Fruit fly (Drosophila melanogaster) whole organism, embryonic: ENCODE data around the gene Pfdn2.
A peak's percentile ranks its signal among the peaks of the same experiment; 100 is the strongest.

Experiments used
- Aef1 ChIP-seq: fragments of 200-800 bp; sonication (Bioruptor generic); IDR thresholded peaks from 3 replicates; pipeline ENCODE4 v1.3.6; 2022; ENCODE audit warnings: missing biosample characterization, missing genetic modification characterization
- BtbVII ChIP-seq: fragments of 200-800 bp; sonication (Bioruptor generic); optimal IDR thresholded peaks from 3 replicates; lab custom pipeline; 2017; ENCODE audit warnings: missing biosample characterization, mild to moderate bottlenecking, missing genetic modification characterization
- CG10462 ChIP-seq: fragments of 200-800 bp; sonication (Bioruptor generic); optimal IDR thresholded peaks from 2 replicates; lab custom pipeline; 2016; ENCODE audit warnings: missing biosample characterization, missing genetic modification characterization
- CG11085 ChIP-seq: fragments of 200-800 bp; sonication (Bioruptor generic); IDR thresholded peaks from 2 replicates; pipeline ENCODE4 v1.3.6; 2022; ENCODE audit warnings: missing biosample characterization, missing genetic modification characterization
- CG11723 ChIP-seq: fragments of 200-800 bp; sonication (Bioruptor generic); optimal IDR thresholded peaks from 2 replicates; lab custom pipeline; 2017; ENCODE audit warnings: missing biosample characterization, mild to moderate bottlenecking, missing genetic modification characterization
- CG14014 ChIP-seq: fragments of 200-800 bp; sonication (Bioruptor generic); IDR thresholded peaks from 2 replicates; pipeline ENCODE4 v1.3.6; 2022; ENCODE audit warnings: missing biosample characterization, missing genetic modification characterization
- CG14050 ChIP-seq: fragments of 200-800 bp; sonication (Bioruptor generic); IDR thresholded peaks from 3 replicates; pipeline ENCODE4 v1.3.6; 2022; ENCODE audit warnings: missing biosample characterization, missing genetic modification characterization
- CG14710 ChIP-seq: fragments of 200-800 bp; sonication (Bioruptor generic); optimal IDR thresholded peaks from 3 replicates; lab custom pipeline; 2019; ENCODE audit warnings: missing biosample characterization, mild to moderate bottlenecking, missing genetic modification characterization, moderate library complexity
- CG17385 ChIP-seq: fragments of 200-800 bp; sonication (Bioruptor generic); optimal IDR thresholded peaks from 3 replicates; lab custom pipeline; 2018; ENCODE audit warnings: missing biosample characterization, mild to moderate bottlenecking, missing genetic modification characterization
- CG2889 ChIP-seq: fragments of 200-800 bp; sonication (Bioruptor generic); IDR thresholded peaks from 3 replicates; pipeline ENCODE4 v1.3.6; 2022; ENCODE audit warnings: missing biosample characterization, missing genetic modification characterization
- CG4617 ChIP-seq: fragments of 200-800 bp; sonication (Bioruptor generic); optimal IDR thresholded peaks from 3 replicates; lab custom pipeline; 2016; ENCODE audit warnings: missing biosample characterization, missing genetic modification characterization, borderline replicate concordance
- CG6765 ChIP-seq: fragments of 200-800 bp; sonication (Bioruptor generic); optimal IDR thresholded peaks from 3 replicates; lab custom pipeline; 2017; ENCODE audit warnings: missing biosample characterization, mild to moderate bottlenecking, missing genetic modification characterization
- CG8290 ChIP-seq, 3 experiments: fragments of 200-800 bp; sonication (Bioruptor generic); optimal IDR thresholded peaks; 2 replicates each; lab custom pipeline; 2016 to 2019; ENCODE audit warnings: missing biosample characterization in 3 of 3, missing genetic modification characterization in 3 of 3, mild to moderate bottlenecking in 2 of 3, moderate library complexity in 1 of 3
- CG8944 ChIP-seq: fragments of 200-800 bp; sonication (Bioruptor generic); optimal IDR thresholded peaks from 3 replicates; lab custom pipeline; 2016; ENCODE audit warnings: missing biosample characterization, missing genetic modification characterization
- CG9437 ChIP-seq: fragments of 200-800 bp; sonication (Bioruptor generic); optimal IDR thresholded peaks from 2 replicates; lab custom pipeline; 2018; ENCODE audit warnings: missing biosample characterization, mild to moderate bottlenecking, missing genetic modification characterization
- CG9797 ChIP-seq: fragments of 200-800 bp; sonication (Bioruptor generic); optimal IDR thresholded peaks from 3 replicates; lab custom pipeline; 2018; ENCODE audit warnings: missing biosample characterization, mild to moderate bottlenecking, missing genetic modification characterization
- CrebB ChIP-seq: fragments of 200-800 bp; sonication (Bioruptor generic); optimal IDR thresholded peaks from 3 replicates; lab custom pipeline; 2018; ENCODE audit warnings: missing biosample characterization, mild to moderate bottlenecking, missing genetic modification characterization
- D ChIP-seq, 2 experiments: fragments of 200-800 bp in 1 of 2; fragments of >200 bp in 1 of 2; sonication (Bioruptor generic) in 1 of 2; optimal IDR thresholded peaks; 2 replicates in 1 of 2; 3 replicates in 1 of 2; lab custom pipeline; 2017; ENCODE audit warnings: mild to moderate bottlenecking in 1 of 2, missing biosample characterization in 1 of 2, missing genetic modification characterization in 1 of 2, missing genetic modification reagents in 1 of 2
- Dbx ChIP-seq: fragments of 200-800 bp; sonication (Bioruptor generic); IDR thresholded peaks from 3 replicates; pipeline ENCODE4 v1.3.6; 2022; ENCODE audit warnings: missing biosample characterization, missing genetic modification characterization
- Fer1 ChIP-seq: fragments of 200-800 bp; sonication (Bioruptor generic); optimal IDR thresholded peaks from 2 replicates; lab custom pipeline; 2017; ENCODE audit warnings: missing biosample characterization, mild to moderate bottlenecking, missing genetic modification characterization
- HLHmδ ChIP-seq: fragments of 200-800 bp; sonication (Bioruptor generic); optimal IDR thresholded peaks from 2 replicates; lab custom pipeline; 2018; ENCODE audit warnings: missing biosample characterization, mild to moderate bottlenecking, missing genetic modification characterization, moderate library complexity
- Hey ChIP-seq: fragments of 200-800 bp; sonication (Bioruptor generic); optimal IDR thresholded peaks from 3 replicates; lab custom pipeline; 2018; ENCODE audit warnings: missing biosample characterization, mild to moderate bottlenecking, missing genetic modification characterization
- HmgD ChIP-seq: fragments of 200-800 bp; sonication (Bioruptor generic); optimal IDR thresholded peaks from 3 replicates; lab custom pipeline; 2016; ENCODE audit warnings: missing biosample characterization, missing genetic modification characterization
- NFAT ChIP-seq: fragments of 200-800 bp; sonication (Bioruptor generic); IDR thresholded peaks from 2 replicates; pipeline ENCODE4 v1.3.6; 2022; ENCODE audit warnings: missing biosample characterization, missing genetic modification characterization
- Spps ChIP-seq: fragments of 200-800 bp; sonication (Bioruptor generic); optimal IDR thresholded peaks from 2 replicates; lab custom pipeline; 2018; ENCODE audit warnings: missing biosample characterization, mild to moderate bottlenecking, missing genetic modification characterization
- Tbp ChIP-seq: fragments of >200 bp; optimal IDR thresholded peaks from 2 replicates; lab custom pipeline; 2018; ENCODE audit warnings: missing biosample characterization, missing genetic modification characterization
- ac ChIP-seq: fragments of 200-800 bp; sonication (Bioruptor generic); optimal IDR thresholded peaks from 3 replicates; lab custom pipeline; 2017; ENCODE audit warnings: missing biosample characterization, mild to moderate bottlenecking, missing genetic modification characterization
- ara ChIP-seq: fragments of 200-800 bp; sonication (Bioruptor generic); IDR thresholded peaks from 2 replicates; pipeline ENCODE4 v1.3.6; 2022; ENCODE audit warnings: missing biosample characterization, missing genetic modification characterization
- ato ChIP-seq: fragments of 200-800 bp; sonication (Bioruptor generic); IDR thresholded peaks from 2 replicates; pipeline ENCODE4 v1.3.6; 2022; ENCODE audit warnings: missing biosample characterization, missing genetic modification characterization; ENCODE audit not compliant: partially characterized antibody
- bab2 ChIP-seq: fragments of 200-800 bp; sonication (Bioruptor generic); optimal IDR thresholded peaks from 2 replicates; lab custom pipeline; 2016; ENCODE audit warnings: missing biosample characterization, missing genetic modification characterization
- bigmax ChIP-seq: fragments of 200-800 bp; sonication (Bioruptor generic); optimal IDR thresholded peaks from 2 replicates; lab custom pipeline; 2018; ENCODE audit warnings: missing biosample characterization, mild to moderate bottlenecking, missing genetic modification characterization
- chif ChIP-seq, 2 experiments: fragments of 200-800 bp; sonication (Bioruptor generic); optimal IDR thresholded peaks; 3 replicates each; lab custom pipeline; 2016; ENCODE audit warnings: missing biosample characterization in 2 of 2, missing genetic modification characterization in 2 of 2
- crc ChIP-seq: fragments of 200-800 bp; sonication (Bioruptor generic); optimal IDR thresholded peaks from 2 replicates; lab custom pipeline; 2016; ENCODE audit warnings: missing biosample characterization, missing genetic modification characterization
- gro ChIP-seq: fragments of 200-800 bp; sonication (Bioruptor generic); optimal IDR thresholded peaks from 2 replicates; lab custom pipeline; 2016; ENCODE audit warnings: missing biosample characterization, missing genetic modification characterization
- ham ChIP-seq: fragments of 200-800 bp; sonication (Bioruptor generic); IDR thresholded peaks from 2 replicates; pipeline ENCODE4 v1.3.6; 2022; ENCODE audit warnings: missing biosample characterization, missing genetic modification characterization
- lbe ChIP-seq: fragments of 200-800 bp; sonication (Bioruptor generic); optimal IDR thresholded peaks from 2 replicates; lab custom pipeline; 2016; ENCODE audit warnings: missing biosample characterization, mild to moderate bottlenecking, missing genetic modification characterization
- lov ChIP-seq, 2 experiments: fragments of 200-800 bp in 1 of 2; fragments of >200 bp in 1 of 2; sonication (Bioruptor generic) in 1 of 2; IDR thresholded peaks in 1 of 2; optimal IDR thresholded peaks in 1 of 2; 2 replicates in 1 of 2; 3 replicates in 1 of 2; pipeline versions ENCODE4 v1.3.6 to Lab custom; 2017 to 2022; ENCODE audit warnings: missing biosample characterization in 1 of 2, missing genetic modification characterization in 1 of 2
- mirr ChIP-seq: fragments of 200-800 bp; sonication (Bioruptor generic); optimal IDR thresholded peaks from 3 replicates; lab custom pipeline; 2018; ENCODE audit warnings: missing biosample characterization, mild to moderate bottlenecking, missing genetic modification characterization
- onecut ChIP-seq: fragments of 200-800 bp; sonication (Bioruptor generic); IDR thresholded peaks from 2 replicates; pipeline ENCODE4 v1.3.6; 2022; ENCODE audit warnings: missing biosample characterization, missing genetic modification characterization
- pnt ChIP-seq: fragments of 200-800 bp; sonication (Bioruptor generic); optimal IDR thresholded peaks from 3 replicates; lab custom pipeline; 2016; ENCODE audit warnings: missing biosample characterization, missing genetic modification characterization
- shn ChIP-seq: fragments of 200-800 bp; sonication (Bioruptor generic); optimal IDR thresholded peaks from 3 replicates; lab custom pipeline; 2016; ENCODE audit warnings: missing biosample characterization, missing genetic modification characterization
- slbo ChIP-seq: fragments of 200-800 bp; sonication (Bioruptor generic); IDR thresholded peaks from 2 replicates; pipeline ENCODE4 v1.3.6; 2022; ENCODE audit warnings: missing biosample characterization, missing genetic modification characterization
- sug ChIP-seq: fragments of 200-800 bp; optimal IDR thresholded peaks from 2 replicates; lab custom pipeline; 2019; ENCODE audit warnings: missing biosample characterization, mild to moderate bottlenecking, missing genetic modification characterization, moderate library complexity
- tin ChIP-seq: fragments of 200-800 bp; sonication (Bioruptor generic); optimal IDR thresholded peaks from 3 replicates; lab custom pipeline; 2016; ENCODE audit warnings: missing biosample characterization, missing genetic modification characterization
- tio ChIP-seq: fragments of 200-800 bp; sonication (Bioruptor generic); optimal IDR thresholded peaks from 2 replicates; lab custom pipeline; 2017; ENCODE audit warnings: missing biosample characterization, missing genetic modification characterization, inconsistent platforms
- trh ChIP-seq: fragments of 200-800 bp; sonication (Bioruptor generic); optimal IDR thresholded peaks from 2 replicates; lab custom pipeline; 2016; ENCODE audit warnings: missing biosample characterization, missing genetic modification characterization
- tup ChIP-seq: fragments of 200-800 bp; sonication (Bioruptor generic); optimal IDR thresholded peaks from 2 replicates; lab custom pipeline; 2016; ENCODE audit warnings: missing biosample characterization, mild to moderate bottlenecking, missing genetic modification characterization, moderate library complexity
- wek ChIP-seq: fragments of 200-800 bp; sonication (Bioruptor generic); optimal IDR thresholded peaks from 3 replicates; lab custom pipeline; 2018; ENCODE audit warnings: missing biosample characterization, mild to moderate bottlenecking, missing genetic modification characterization, moderate library complexity
- wor ChIP-seq: fragments of 200-800 bp; sonication (Bioruptor generic); IDR thresholded peaks from 2 replicates; pipeline ENCODE4 v1.3.6; 2022; ENCODE audit warnings: missing biosample characterization, missing genetic modification characterization
- yki ChIP-seq: fragments of >200 bp; optimal IDR thresholded peaks from 3 replicates; lab custom pipeline; 2018
- z ChIP-seq: fragments of 200-800 bp; sonication (Bioruptor generic); IDR thresholded peaks from 3 replicates; pipeline ENCODE4 v1.3.6; 2022; ENCODE audit warnings: missing biosample characterization, missing genetic modification characterization

The Pfdn2 gene

dm6 chr3L:11123088-11123487 lies 48.9 kb upstream of the Pfdn2 start, which contains the start of the genes Ufd1 and NaPi-III (continued):
- peak; percentile 72 for TF ChIP-seq NFAT (GFP tag; lab: Robert Waterston, UW)
- TF ChIP-seq CG6765, result no peak
- TF ChIP-seq HLHmδ, result no peak
- TF ChIP-seq sug (tag; lab: Kevin White, UChicago), result peak; percentile 63
- TF ChIP-seq z (GFP tag; lab: Robert Waterston, UW), result no peak
- no peak for TF ChIP-seq CG11085
- TF ChIP-seq CG8944, result peak; percentile 36
- peak; percentile 76 for TF ChIP-seq slbo
- TF ChIP-seq Dbx (GFP tag; lab: Robert Waterston, UW), result peak; percentile 69; the same call in 2 of the 3 replicates
- TF ChIP-seq trh (GFP tag; lab: Kevin White, UChicago), result no peak
- TF ChIP-seq shn (GFP tag; lab: Kevin White, UChicago), result peak; percentile 30
- no peak for TF ChIP-seq bigmax (GFP tag; lab: Kevin White, UChicago)
- no peak for TF ChIP-seq mirr (GFP tag; lab: Kevin White, UChicago)
- peak; percentile 14 for TF ChIP-seq bab2 (GFP tag; lab: Kevin White, UChicago)
- TF ChIP-seq CG8290 (GFP tag; optimal IDR thresholded peaks at IDR 0.05; lab: Kevin White, UChicago), result peak; percentile 26
- peak in 1 of 2 experiments; percentile 90 for TF ChIP-seq CG8290 (tag; optimal IDR thresholded peaks at IDR 0.05; lab: Kevin White, UChicago)
- TF ChIP-seq CG9797 (GFP tag; lab: Kevin White, UChicago), result peak; percentile 94
- TF ChIP-seq Tbp, result no peak
- no peak for TF ChIP-seq CG10462 (GFP tag; lab: Kevin White, UChicago)
- TF ChIP-seq CG14710 (tag; lab: Kevin White, UChicago), result peak; percentile 67
- TF ChIP-seq yki (lab: Kevin White, UChicago), result no peak
- no peak for TF ChIP-seq wor
- no peak for TF ChIP-seq lbe (GFP tag; lab: Kevin White, UChicago)
- peak; percentile 71 for TF ChIP-seq gro
- TF ChIP-seq pnt (GFP tag; lab: Kevin White, UChicago), result peak; percentile 26
- TF ChIP-seq CG17385, result no peak
- no peak for TF ChIP-seq tin
- peak; percentile 78 for TF ChIP-seq Aef1
- TF ChIP-seq ham (GFP tag; lab: Robert Waterston, UW), result no peak
- no peak for TF ChIP-seq Hey (tag; lab: Kevin White, UChicago)
- TF ChIP-seq tup (GFP tag; lab: Kevin White, UChicago), result no peak
- TF ChIP-seq Fer1, result peak; percentile 15
- no peak for TF ChIP-seq D (optimal IDR thresholded peaks at IDR 0.05; lab: Kevin White, UChicago)
- TF ChIP-seq D (GFP tag; optimal IDR thresholded peaks at IDR 0.05; lab: Kevin White, UChicago), result peak; percentile 4
- TF ChIP-seq chif (GFP tag; optimal IDR thresholded peaks at IDR 0.05; lab: Kevin White, UChicago), result peak in 1 of 2 experiments; percentile 35
- TF ChIP-seq HmgD, result peak; percentile 94
- no peak for TF ChIP-seq onecut (GFP tag; lab: Robert Waterston, UW)
- no peak for TF ChIP-seq CG11723 (GFP tag; lab: Kevin White, UChicago)
- no peak for TF ChIP-seq crc (GFP tag; lab: Kevin White, UChicago)
- no peak for TF ChIP-seq ara (GFP tag; lab: Robert Waterston, UW)
- TF ChIP-seq wek (GFP tag; lab: Kevin White, UChicago), result no peak
- peak; percentile 14 for TF ChIP-seq CrebB
- no peak for TF ChIP-seq ac (GFP tag; lab: Kevin White, UChicago)
- TF ChIP-seq CG2889 (GFP tag; lab: Robert Waterston, UW), result no peak
- peak; percentile 14 for TF ChIP-seq CG9437 (GFP tag; lab: Kevin White, UChicago)
- no peak for TF ChIP-seq BtbVII (GFP tag; lab: Kevin White, UChicago)
- TF ChIP-seq CG14050 (GFP tag; lab: Robert Waterston, UW), result no peak
- TF ChIP-seq lov (optimal IDR thresholded peaks at IDR 0.05; lab: Kevin White, UChicago), result no peak
- TF ChIP-seq lov (GFP tag; IDR thresholded peaks at IDR 0.05; lab: Robert Waterston, UW), result peak; percentile 49; the same call in 1 of the 3 replicates
- 0 out of 2 replicates have a peak, but pooled peaks have one; percentile 21 for TF ChIP-seq CG14014 (GFP tag; lab: Robert Waterston, UW)
- peak; percentile 84 for TF ChIP-seq ato (GFP tag; lab: Robert Waterston, UW)
- TF ChIP-seq tio (GFP tag; lab: Kevin White, UChicago), result no peak
- TF ChIP-seq Spps (tag; lab: Kevin White, UChicago), result no peak
- peak; percentile 92 for TF ChIP-seq CG4617 (GFP tag; lab: Kevin White, UChicago)
